Fruit fly (Drosophila melanogaster) whole organism, adult: ENCODE results near the gene CG3662.

ENCODE experiments used
- CG11617 ChIP-seq: fragments of 200-800 bp; sonication (Bioruptor generic); optimal IDR thresholded peaks from 2 replicates; lab custom pipeline; 2017; ENCODE audit warnings: mild to moderate bottlenecking, missing biosample characterization, missing genetic modification reagents, missing genetic modification characterization
- CG12768 ChIP-seq: fragments of 200-800 bp; sonication (Bioruptor generic); optimal IDR thresholded peaks from 2 replicates; lab custom pipeline; 2017; ENCODE audit warnings: missing biosample characterization, missing genetic modification characterization, mild to moderate bottlenecking, moderate library complexity, missing genetic modification reagents
- CG14711 ChIP-seq: fragments of 200-800 bp; sonication (Bioruptor generic); optimal IDR thresholded peaks from 2 replicates; lab custom pipeline; 2018; ENCODE audit warnings: missing biosample characterization, mild to moderate bottlenecking, missing genetic modification characterization, moderate library complexity
- CG1620 ChIP-seq: fragments of 200-800 bp; sonication (Bioruptor generic); optimal IDR thresholded peaks from 2 replicates; lab custom pipeline; 2016; ENCODE audit warnings: missing biosample characterization, missing genetic modification characterization
- CG33017 ChIP-seq: fragments of 200-800 bp; sonication (Bioruptor generic); optimal IDR thresholded peaks from 2 replicates; lab custom pipeline; 2018; ENCODE audit warnings: missing biosample characterization, mild to moderate bottlenecking, missing genetic modification characterization, moderate library complexity
- CG5204 ChIP-seq: fragments of 200-800 bp; sonication (Bioruptor generic); optimal IDR thresholded peaks from 2 replicates; lab custom pipeline; 2016; ENCODE audit warnings: missing biosample characterization, missing genetic modification characterization
- CG7045 ChIP-seq: fragments of 200-800 bp; sonication (Bioruptor generic); optimal IDR thresholded peaks from 2 replicates; lab custom pipeline; 2017; ENCODE audit warnings: missing biosample characterization, mild to moderate bottlenecking, missing genetic modification characterization
- CG7101 ChIP-seq: fragments of 200-800 bp; sonication (Bioruptor generic); optimal IDR thresholded peaks from 2 replicates; lab custom pipeline; 2018; ENCODE audit warnings: missing biosample characterization, mild to moderate bottlenecking, missing genetic modification characterization, moderate library complexity
- Clk ChIP-seq: fragments of 200-800 bp; sonication (Bioruptor generic); optimal IDR thresholded peaks from 2 replicates; lab custom pipeline; 2017; ENCODE audit warnings: missing biosample characterization, missing genetic modification characterization
- Crg-1 ChIP-seq: fragments of 200-800 bp; sonication (Bioruptor generic); optimal IDR thresholded peaks from 2 replicates; lab custom pipeline; 2016; ENCODE audit warnings: missing biosample characterization, missing genetic modification characterization
- Hr96 ChIP-seq: fragments of 200-800 bp; sonication (Bioruptor generic); optimal IDR thresholded peaks from 2 replicates; lab custom pipeline; 2016; ENCODE audit warnings: missing biosample characterization, missing genetic modification characterization
- Mnt ChIP-seq: fragments of 200-800 bp; sonication (Bioruptor generic); optimal IDR thresholded peaks from 2 replicates; lab custom pipeline; 2016; ENCODE audit warnings: missing biosample characterization, mild to moderate bottlenecking, missing genetic modification characterization
- bab1 ChIP-seq: fragments of 200-800 bp; sonication (Bioruptor generic); optimal IDR thresholded peaks from 3 replicates; lab custom pipeline; 2019; ENCODE audit warnings: missing biosample characterization, mild to moderate bottlenecking, missing genetic modification characterization, moderate library complexity
- cic ChIP-seq: fragments of 200-800 bp; sonication (Bioruptor generic); optimal IDR thresholded peaks from 2 replicates; lab custom pipeline; 2017; ENCODE audit warnings: missing biosample characterization, mild to moderate bottlenecking, missing genetic modification characterization, moderate library complexity
- cnc ChIP-seq, 2 experiments: fragments of >200 bp; optimal IDR thresholded peaks; 2 replicates each; lab custom pipeline; 2017
- kay ChIP-seq: fragments of 200-800 bp; sonication (Bioruptor generic); peaks from one replicate; lab custom pipeline; 2016; ENCODE audit warnings: missing biosample characterization, missing genetic modification characterization, borderline replicate concordance
- ovo ChIP-seq: fragments of 200-800 bp; sonication (Bioruptor generic); optimal IDR thresholded peaks from 2 replicates; lab custom pipeline; 2016; ENCODE audit warnings: missing biosample characterization, missing genetic modification characterization
- pad ChIP-seq: fragments of 200-800 bp; sonication (Bioruptor generic); optimal IDR thresholded peaks from 3 replicates; lab custom pipeline; 2017; ENCODE audit warnings: missing biosample characterization, missing genetic modification characterization, mild to moderate bottlenecking, moderate library complexity, missing genetic modification reagents
- tj ChIP-seq: fragments of 200-800 bp; sonication (Bioruptor generic); optimal IDR thresholded peaks from 3 replicates; lab custom pipeline; 2017; ENCODE audit warnings: missing biosample characterization, mild to moderate bottlenecking, missing genetic modification characterization, moderate library complexity
- toe ChIP-seq: fragments of 200-800 bp; sonication (Bioruptor generic); optimal IDR thresholded peaks from 2 replicates; lab custom pipeline; 2016; ENCODE audit warnings: missing biosample characterization, missing genetic modification characterization

The CG3662 gene

dm6 chr2L:817850-818249, 3.2 kb upstream of the CG3662 start, which contains the start of gene CG15880:
CG15880 (minus strand) TSS chr2L:817950.
- no peak for TF ChIP-seq CG7101 (tag; lab: Kevin White, UChicago)
- no peak for TF ChIP-seq CG5204 (GFP tag; lab: Kevin White, UChicago)
- no peak for TF ChIP-seq Hr96
- TF ChIP-seq bab1 (GFP tag; lab: Kevin White, UChicago): no peak
- no peak for TF ChIP-seq CG12768 (GFP tag; lab: Kevin White, UChicago)

DNA sequence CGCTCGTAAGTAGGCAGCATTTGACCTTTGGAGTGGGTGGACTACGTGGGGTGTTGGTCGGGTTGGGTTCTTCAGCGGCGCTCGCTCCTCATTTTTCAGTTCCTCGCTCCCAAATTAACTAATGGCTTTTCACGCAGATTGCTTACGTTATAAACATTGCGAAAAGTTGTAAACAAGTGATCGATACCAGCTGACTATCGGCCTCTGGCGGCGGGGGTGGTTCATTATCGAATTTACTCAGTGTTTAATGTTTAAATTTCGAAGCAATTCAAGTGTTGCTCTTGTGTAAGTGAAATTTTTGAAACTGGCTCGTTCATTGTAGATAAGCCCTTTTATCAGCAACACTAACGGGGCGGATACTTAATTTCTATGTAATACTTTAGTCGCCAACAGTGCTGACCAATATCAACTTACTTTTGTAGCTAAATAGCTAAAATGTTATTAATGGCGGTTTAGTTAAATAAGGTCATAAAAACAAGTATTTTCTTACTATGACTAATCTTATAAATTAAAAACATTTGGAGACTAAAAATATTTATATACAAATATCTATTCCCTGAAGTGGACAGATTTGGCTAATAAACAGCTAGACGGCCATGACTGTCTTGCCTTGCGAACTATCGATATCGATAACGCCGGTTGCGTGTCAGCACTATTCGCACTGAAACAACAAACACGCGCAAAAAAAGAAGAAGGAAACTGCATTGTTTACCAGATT, 1.6 kb upstream of the CG3662 start, which contains the start of the genes PGAP2 and Clp:
TSS of gene PGAP2 (minus strand) at position 194 of the 718 bp plus-strand sequence.
TSS of gene Clp (plus strand) at position 650 of the 718 bp plus-strand sequence.
- TF ChIP-seq Mnt (GFP tag; lab: Kevin White, UChicago): peak; percentile 64
- TF ChIP-seq CG14711 (tag; lab: Kevin White, UChicago): peak; percentile 68
- peak; percentile 59 for TF ChIP-seq CG7045 (GFP tag; lab: Kevin White, UChicago)
- TF ChIP-seq CG1620 (GFP tag; lab: Kevin White, UChicago): peak; percentile 71
- TF ChIP-seq toe (GFP tag; lab: Kevin White, UChicago): peak; percentile 86
- TF ChIP-seq CG11617 (GFP tag; lab: Kevin White, UChicago): peak; percentile 78
- peak; percentile 66 for TF ChIP-seq Crg-1 (GFP tag; lab: Kevin White, UChicago)
- no peak for TF ChIP-seq cnc (optimal IDR thresholded peaks at IDR 0.05; lab: Kevin White, UChicago)
- TF ChIP-seq ovo (GFP tag; lab: Kevin White, UChicago): no peak
- peak; percentile 21 for TF ChIP-seq cic
- TF ChIP-seq Clk: peak; percentile 42
- no peak for TF ChIP-seq kay (GFP tag; lab: Kevin White, UChicago)
- peak; percentile 55 for TF ChIP-seq pad
- peak; percentile 41 for TF ChIP-seq CG12768 (GFP tag; lab: Kevin White, UChicago)
- TF ChIP-seq CG33017 (tag; lab: Kevin White, UChicago): peak; percentile 46
- TF ChIP-seq CG7101 (tag; lab: Kevin White, UChicago): peak; percentile 75
- peak; percentile 60 for TF ChIP-seq Hr96
- TF ChIP-seq CG5204 (GFP tag; lab: Kevin White, UChicago): no peak
- TF ChIP-seq bab1 (GFP tag; lab: Kevin White, UChicago): peak; percentile 53
- peak; percentile 79 for TF ChIP-seq tj (GFP tag; lab: Kevin White, UChicago)

- TF ChIP-seq bab1 (GFP tag; lab: Kevin White, UChicago) (no peak), Clk (no peak), CG7101 (tag; lab: Kevin White, UChicago) (peak; percentile 4), CG7045 (GFP tag; lab: Kevin White, UChicago) (no peak), kay (GFP tag; lab: Kevin White, UChicago) (no peak), cnc (optimal IDR thresholded peaks at IDR 0.05; lab: Kevin White, UChicago) (no peak), Crg-1 (GFP tag; lab: Kevin White, UChicago) (peak; percentile 16), tj (GFP tag; lab: Kevin White, UChicago) (peak; percentile 93), cic (peak; percentile 21), CG12768 (GFP tag; lab: Kevin White, UChicago) (no peak)
Observed at dm6 chr2L:821986-822711, 1.1 kb downstream of the CG3662 start.

DNA sequence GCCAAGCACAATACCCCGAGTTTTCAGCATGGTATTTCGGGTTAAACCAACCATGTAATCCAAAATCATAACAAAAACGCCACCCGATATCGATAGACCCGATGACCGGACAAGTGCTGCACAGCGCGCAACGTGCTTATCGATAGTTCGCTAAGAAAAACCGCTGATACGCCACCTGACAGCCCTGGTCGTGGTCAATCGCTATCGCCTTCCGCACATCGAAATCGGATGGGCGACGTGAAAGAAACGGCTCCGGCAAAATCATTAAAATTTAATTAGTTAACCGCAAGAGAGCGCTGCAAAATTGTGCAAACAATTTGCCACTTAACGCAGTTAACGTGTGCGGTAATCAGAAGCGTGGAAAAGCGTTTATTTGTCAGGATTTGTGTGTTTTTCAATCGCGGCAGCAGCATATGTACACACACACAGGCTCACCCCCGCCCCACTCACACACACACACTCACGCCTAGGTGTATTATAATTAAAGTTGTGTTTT, 4.7 kb downstream of the CG3662 start, which contains the start of the genes CG3862 and dock:
TSS of gene CG3862 (minus strand) at position 94 of the 496 bp plus-strand sequence.
TSS of gene dock (plus strand) at position 202 of the 496 bp plus-strand sequence.
- TF ChIP-seq cnc (optimal IDR thresholded peaks at IDR 0.05; lab: Kevin White, UChicago) (no peak), tj (GFP tag; lab: Kevin White, UChicago) (peak; percentile 86), CG12768 (GFP tag; lab: Kevin White, UChicago) (peak; percentile 71), Mnt (GFP tag; lab: Kevin White, UChicago) (peak; percentile 87), CG7101 (tag; lab: Kevin White, UChicago) (peak; percentile 67), kay (GFP tag; lab: Kevin White, UChicago) (no peak), CG11617 (GFP tag; lab: Kevin White, UChicago) (peak; percentile 43), bab1 (GFP tag; lab: Kevin White, UChicago) (peak; percentile 85), CG7045 (GFP tag; lab: Kevin White, UChicago) (no peak), Clk (peak; percentile 51), CG14711 (tag; lab: Kevin White, UChicago) (peak; percentile 83), ovo (GFP tag; lab: Kevin White, UChicago) (peak; percentile 56), pad (peak; percentile 62), Hr96 (peak; percentile 65), CG5204 (GFP tag; lab: Kevin White, UChicago) (no peak), toe (GFP tag; lab: Kevin White, UChicago) (no peak), Crg-1 (GFP tag; lab: Kevin White, UChicago) (peak; percentile 80), CG33017 (tag; lab: Kevin White, UChicago) (peak; percentile 30), cic (peak; percentile 72), CG1620 (GFP tag; lab: Kevin White, UChicago) (peak; percentile 63)

DNA sequence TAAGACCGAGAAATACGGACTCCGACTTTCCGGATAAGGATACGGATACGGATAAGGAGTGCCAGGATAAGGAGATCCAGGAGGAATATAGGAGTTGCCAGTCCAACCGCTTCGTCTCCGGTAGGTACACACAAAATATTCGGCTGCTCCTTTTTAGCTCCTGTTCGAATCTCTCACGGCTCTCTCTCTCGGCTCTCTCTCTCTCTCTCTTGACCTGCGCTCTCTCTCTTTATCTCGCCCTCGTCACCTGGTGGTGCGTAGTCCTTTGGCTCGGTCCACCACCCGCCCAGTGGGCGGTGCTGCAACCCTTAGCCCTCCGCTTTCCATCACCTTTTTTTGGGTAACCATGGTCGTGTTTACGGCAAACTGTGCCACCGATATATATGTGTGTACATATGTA, 5.3 kb downstream of the CG3662 start:
- TF ChIP-seq toe (GFP tag; lab: Kevin White, UChicago): no peak
- TF ChIP-seq CG12768 (GFP tag; lab: Kevin White, UChicago): no peak
- TF ChIP-seq CG11617 (GFP tag; lab: Kevin White, UChicago): no peak
- TF ChIP-seq CG7101 (tag; lab: Kevin White, UChicago): no peak
- no peak for TF ChIP-seq bab1 (GFP tag; lab: Kevin White, UChicago)
- TF ChIP-seq CG1620 (GFP tag; lab: Kevin White, UChicago): no peak
- TF ChIP-seq CG33017 (tag; lab: Kevin White, UChicago): no peak
- no peak for TF ChIP-seq CG7045 (GFP tag; lab: Kevin White, UChicago)
- no peak for TF ChIP-seq ovo (GFP tag; lab: Kevin White, UChicago)
- TF ChIP-seq CG5204 (GFP tag; lab: Kevin White, UChicago): no peak
- no peak for TF ChIP-seq Hr96
- TF ChIP-seq Mnt (GFP tag; lab: Kevin White, UChicago): no peak
- TF ChIP-seq cic: no peak
- TF ChIP-seq pad: no peak
- no peak for TF ChIP-seq tj (GFP tag; lab: Kevin White, UChicago)
- no peak for TF ChIP-seq CG14711 (tag; lab: Kevin White, UChicago)
